Fruit fly (Drosophila melanogaster) whole organism, prepupa: Measurements from ENCODE around the gene Trx2.
A peak's percentile ranks its signal among the peaks of the same experiment; 100 is the strongest.

Source experiments
- CG11294 ChIP-seq: fragments of 200-800 bp; sonication (Bioruptor generic); IDR thresholded peaks from 2 replicates; pipeline ENCODE4 v1.3.6; 2022; ENCODE audit warnings: missing biosample characterization, missing genetic modification characterization
- CG11762 ChIP-seq: fragments of 200-800 bp; sonication (Bioruptor generic); optimal IDR thresholded peaks from 3 replicates; lab custom pipeline; 2016; ENCODE audit warnings: missing biosample characterization, missing genetic modification characterization; ENCODE audit not compliant: insufficient read depth
- CG32006 ChIP-seq: fragments of 200-800 bp; sonication (Bioruptor generic); optimal IDR thresholded peaks from 3 replicates; lab custom pipeline; 2017; ENCODE audit warnings: missing biosample characterization, mild to moderate bottlenecking, missing genetic modification characterization
- CG6792 ChIP-seq: fragments of 200-800 bp; sonication (Bioruptor generic); optimal IDR thresholded peaks from 3 replicates; lab custom pipeline; 2016; ENCODE audit warnings: missing biosample characterization, missing genetic modification characterization
- CG7368 ChIP-seq: fragments of 200-800 bp; sonication (Bioruptor generic); optimal IDR thresholded peaks from 3 replicates; lab custom pipeline; 2016; ENCODE audit warnings: missing biosample characterization, missing genetic modification characterization
- Eip78C ChIP-seq: fragments of 200-800 bp; sonication (Bioruptor generic); peaks from one replicate; lab custom pipeline; 2016; ENCODE audit warnings: missing biosample characterization, missing genetic modification characterization
- Eip93F ChIP-seq: fragments of 200-800 bp; sonication (Bioruptor generic); optimal IDR thresholded peaks from 2 replicates; lab custom pipeline; 2016; ENCODE audit warnings: missing biosample characterization, mild to moderate bottlenecking, missing genetic modification characterization
- Ets21C ChIP-seq: fragments of 200-800 bp; sonication (Bioruptor generic); optimal IDR thresholded peaks from 3 replicates; lab custom pipeline; 2016; ENCODE audit warnings: missing biosample characterization, missing genetic modification characterization
- Ets96B ChIP-seq: fragments of 200-800 bp; optimal IDR thresholded peaks from 2 replicates; lab custom pipeline; 2019; ENCODE audit warnings: missing biosample characterization, mild to moderate bottlenecking, missing genetic modification characterization, moderate library complexity
- Gug ChIP-seq: fragments of 200-800 bp; sonication (Bioruptor generic); IDR thresholded peaks from 2 replicates; pipeline ENCODE4 v1.3.6; 2022; ENCODE audit warnings: missing biosample characterization, missing genetic modification characterization
- Lpt ChIP-seq: fragments of 200-800 bp; sonication (Bioruptor generic); optimal IDR thresholded peaks from 3 replicates; lab custom pipeline; 2016; ENCODE audit warnings: missing biosample characterization, missing genetic modification characterization
- achi ChIP-seq: fragments of 200-800 bp; sonication (Bioruptor generic); optimal IDR thresholded peaks from 3 replicates; lab custom pipeline; 2016; ENCODE audit warnings: missing biosample characterization, missing genetic modification characterization
- dac ChIP-seq: fragments of 200-800 bp; sonication (Bioruptor generic); optimal IDR thresholded peaks from 2 replicates; lab custom pipeline; 2017; ENCODE audit warnings: missing biosample characterization, mild to moderate bottlenecking, missing genetic modification characterization
- eg ChIP-seq: fragments of 200-800 bp; sonication (Bioruptor generic); IDR thresholded peaks from 3 replicates; pipeline ENCODE4 v1.3.6; 2022; ENCODE audit warnings: missing biosample characterization, missing genetic modification characterization
- fd59A ChIP-seq: fragments of 200-800 bp; sonication (Bioruptor generic); optimal IDR thresholded peaks from 2 replicates; lab custom pipeline; 2017; ENCODE audit warnings: missing biosample characterization, mild to moderate bottlenecking, missing genetic modification characterization, missing genetic modification reagents
- net ChIP-seq: fragments of 200-800 bp; sonication (Bioruptor generic); optimal IDR thresholded peaks from 3 replicates; lab custom pipeline; 2016; ENCODE audit warnings: missing biosample characterization, missing genetic modification characterization
- pdm3 ChIP-seq: fragments of 200-800 bp; sonication (Bioruptor generic); optimal IDR thresholded peaks from 3 replicates; lab custom pipeline; 2016; ENCODE audit warnings: missing biosample characterization, missing genetic modification characterization
- spab ChIP-seq: fragments of 200-800 bp; sonication (Bioruptor generic); optimal IDR thresholded peaks from 2 replicates; lab custom pipeline; 2017; ENCODE audit warnings: missing biosample characterization, mild to moderate bottlenecking, missing genetic modification characterization, missing genetic modification reagents

Trx2 gene

DNA sequence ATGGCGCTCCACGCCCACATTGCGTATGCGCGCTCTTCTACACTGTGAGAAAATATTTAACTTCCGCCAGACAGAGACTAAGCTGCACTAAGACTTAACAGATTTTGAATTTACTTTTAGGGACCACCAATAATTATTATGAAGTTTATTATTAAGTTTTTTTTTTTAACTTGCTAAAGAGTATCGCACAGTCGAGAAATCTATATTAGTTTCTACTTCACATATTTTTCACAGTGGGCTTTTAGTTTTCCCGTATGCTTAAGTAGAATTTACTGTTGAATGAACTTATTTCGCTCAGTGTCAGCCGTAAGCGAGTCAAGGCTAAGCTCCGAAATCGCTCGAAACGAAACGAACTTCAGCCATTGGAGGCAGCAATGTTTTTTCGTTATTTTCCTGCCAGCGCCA is 47.6 kb downstream of the Trx2 start (continued):
- no peak for TF ChIP-seq net (GFP tag; lab: Kevin White, UChicago)
- TF ChIP-seq Lpt (GFP tag; lab: Kevin White, UChicago), result no peak
- TF ChIP-seq spab (GFP tag; lab: Kevin White, UChicago), result peak; percentile 49
- peak; percentile 52; the same call in 2 of the 3 replicates for TF ChIP-seq eg (GFP tag; lab: Robert Waterston, UW)
- TF ChIP-seq Eip78C (GFP tag; lab: Kevin White, UChicago), result peak; percentile 19
- TF ChIP-seq Gug (GFP tag; lab: Robert Waterston, UW), result no peak
- TF ChIP-seq CG32006, result peak; percentile 64
- TF ChIP-seq CG11762 (GFP tag; lab: Kevin White, UChicago), result no peak
- TF ChIP-seq pdm3 (GFP tag; lab: Kevin White, UChicago), result peak; percentile 21
- no peak for TF ChIP-seq Eip93F (GFP tag; lab: Kevin White, UChicago)
- TF ChIP-seq Ets21C (GFP tag; lab: Kevin White, UChicago), result no peak
- TF ChIP-seq CG7368 (GFP tag; lab: Kevin White, UChicago), result no peak
- no peak for TF ChIP-seq dac (GFP tag; lab: Kevin White, UChicago)
- peak; percentile 39 for TF ChIP-seq Ets96B
- no peak for TF ChIP-seq CG6792 (GFP tag; lab: Kevin White, UChicago)
- TF ChIP-seq fd59A (GFP tag; lab: Kevin White, UChicago), result peak; percentile 35
- TF ChIP-seq achi (GFP tag; lab: Kevin White, UChicago), result peak; percentile 37

DNA sequence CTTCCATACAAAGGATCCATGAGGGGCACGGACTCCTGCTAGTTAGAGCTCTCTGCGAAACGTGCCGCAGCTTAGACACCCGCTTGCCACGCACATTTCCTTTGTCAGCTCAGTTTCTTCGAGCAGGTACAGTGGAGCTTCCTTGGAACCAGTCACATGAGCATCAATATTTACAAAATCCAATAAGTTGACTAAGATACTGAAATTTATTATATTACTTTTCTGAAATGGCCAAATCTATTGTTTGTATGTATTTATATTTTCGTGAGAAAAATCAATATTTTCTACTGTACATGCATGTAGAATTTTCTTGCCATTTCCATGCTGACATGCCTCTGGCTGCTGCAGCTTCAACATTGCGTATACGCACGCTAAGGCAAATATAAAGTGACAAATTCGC is 50.0 kb downstream of the Trx2 start:
- TF ChIP-seq Eip78C (GFP tag; lab: Kevin White, UChicago) (peak; percentile 26), CG11294 (GFP tag; lab: Robert Waterston, UW) (no peak), eg (GFP tag; lab: Robert Waterston, UW) (0 out of 3 replicates have a peak, but pooled peaks have one; percentile 7)
